Worm (Caenorhabditis elegans) whole organism, L4 larva: Measurements from ENCODE around the gene F39H12.1.

Experiments
- R02D3.7 ChIP-seq: fragments of 150-350 bp; sonication (generic microtip); optimal IDR thresholded peaks from 3 replicates; lab custom pipeline; 2014; ENCODE audit warnings: missing biosample characterization, missing genetic modification characterization
- ZK337.2 ChIP-seq: fragments of 200-800 bp; sonication (Bioruptor generic); IDR thresholded peaks from 2 replicates; pipeline ENCODE4 v1.3.6; 2022; ENCODE audit warnings: missing genetic modification reagents, missing genetic modification characterization, missing compliant biosample characterization
- aly-2 ChIP-seq: sonication (generic microtip); optimal IDR thresholded peaks from 2 replicates; lab custom pipeline; 2018; ENCODE audit warnings: missing biosample characterization, missing genetic modification characterization
- mdl-1 ChIP-seq, 2 experiments: fragments of 150-350 bp in 1 of 2; sonication (generic microtip) in 1 of 2; optimal IDR thresholded peaks; 2 replicates each; lab custom pipeline; 2014 to 2017; ENCODE audit warnings: missing biosample characterization in 2 of 2, missing genetic modification characterization in 2 of 2
- vab-7 ChIP-seq: fragments of 200-800 bp; sonication (Bioruptor generic); IDR thresholded peaks from 2 replicates; pipeline ENCODE4 v1.3.6; 2022; ENCODE audit warnings: missing genetic modification reagents, missing genetic modification characterization, missing compliant biosample characterization

DNA sequence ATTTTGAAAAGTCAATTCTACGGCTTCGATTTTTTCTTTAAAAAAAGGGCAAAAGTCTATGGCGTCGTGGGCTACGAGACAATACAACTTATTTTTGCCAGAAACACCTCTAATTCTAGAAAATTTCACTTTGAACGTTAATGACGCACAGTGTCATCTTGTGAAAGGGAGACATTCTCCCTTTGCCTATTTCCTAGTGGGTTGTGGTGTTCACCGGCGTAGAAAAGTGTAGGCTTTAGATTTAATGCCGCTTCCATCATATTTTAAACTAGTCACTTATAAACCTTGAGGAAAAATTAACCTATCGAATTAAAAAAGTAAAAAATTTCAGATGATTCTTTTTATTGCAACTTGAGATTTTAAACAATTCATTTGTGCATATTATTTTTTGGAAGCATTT, 49.2 kb upstream of the F39H12.1 start:
- no peak for TF ChIP-seq R02D3.7
- no peak for TF ChIP-seq mdl-1 (tag; optimal IDR thresholded peaks at IDR 0.05; lab: Kevin White, UChicago)
- no peak for TF ChIP-seq aly-2 (tag; lab: Kevin White, UChicago)
- TF ChIP-seq vab-7 (GFP tag; lab: Robert Waterston, UW) = no peak
- TF ChIP-seq ZK337.2 (GFP tag; lab: Robert Waterston, UW) = no peak
